Fruit fly (Drosophila melanogaster) whole organism, adult: Measurements from ENCODE around the gene CG34293.

Source experiments
- CG11617 ChIP-seq: fragments of 200-800 bp; sonication (Bioruptor generic); optimal IDR thresholded peaks from 2 replicates; lab custom pipeline; 2017; ENCODE audit warnings: mild to moderate bottlenecking, missing biosample characterization, missing genetic modification reagents, missing genetic modification characterization
- CG12768 ChIP-seq: fragments of 200-800 bp; sonication (Bioruptor generic); optimal IDR thresholded peaks from 2 replicates; lab custom pipeline; 2017; ENCODE audit warnings: missing biosample characterization, missing genetic modification characterization, mild to moderate bottlenecking, moderate library complexity, missing genetic modification reagents
- CG14711 ChIP-seq: fragments of 200-800 bp; sonication (Bioruptor generic); optimal IDR thresholded peaks from 2 replicates; lab custom pipeline; 2018; ENCODE audit warnings: missing biosample characterization, mild to moderate bottlenecking, missing genetic modification characterization, moderate library complexity
- CG1620 ChIP-seq: fragments of 200-800 bp; sonication (Bioruptor generic); optimal IDR thresholded peaks from 2 replicates; lab custom pipeline; 2016; ENCODE audit warnings: missing biosample characterization, missing genetic modification characterization
- CG33017 ChIP-seq: fragments of 200-800 bp; sonication (Bioruptor generic); optimal IDR thresholded peaks from 2 replicates; lab custom pipeline; 2018; ENCODE audit warnings: missing biosample characterization, mild to moderate bottlenecking, missing genetic modification characterization, moderate library complexity
- CG5204 ChIP-seq: fragments of 200-800 bp; sonication (Bioruptor generic); optimal IDR thresholded peaks from 2 replicates; lab custom pipeline; 2016; ENCODE audit warnings: missing biosample characterization, missing genetic modification characterization
- CG7045 ChIP-seq: fragments of 200-800 bp; sonication (Bioruptor generic); optimal IDR thresholded peaks from 2 replicates; lab custom pipeline; 2017; ENCODE audit warnings: missing biosample characterization, mild to moderate bottlenecking, missing genetic modification characterization
- CG7101 ChIP-seq: fragments of 200-800 bp; sonication (Bioruptor generic); optimal IDR thresholded peaks from 2 replicates; lab custom pipeline; 2018; ENCODE audit warnings: missing biosample characterization, mild to moderate bottlenecking, missing genetic modification characterization, moderate library complexity
- Clk ChIP-seq: fragments of 200-800 bp; sonication (Bioruptor generic); optimal IDR thresholded peaks from 2 replicates; lab custom pipeline; 2017; ENCODE audit warnings: missing biosample characterization, missing genetic modification characterization
- Crg-1 ChIP-seq: fragments of 200-800 bp; sonication (Bioruptor generic); optimal IDR thresholded peaks from 2 replicates; lab custom pipeline; 2016; ENCODE audit warnings: missing biosample characterization, missing genetic modification characterization
- Hr96 ChIP-seq: fragments of 200-800 bp; sonication (Bioruptor generic); optimal IDR thresholded peaks from 2 replicates; lab custom pipeline; 2016; ENCODE audit warnings: missing biosample characterization, missing genetic modification characterization
- Mnt ChIP-seq: fragments of 200-800 bp; sonication (Bioruptor generic); optimal IDR thresholded peaks from 2 replicates; lab custom pipeline; 2016; ENCODE audit warnings: missing biosample characterization, mild to moderate bottlenecking, missing genetic modification characterization
- bab1 ChIP-seq: fragments of 200-800 bp; sonication (Bioruptor generic); optimal IDR thresholded peaks from 3 replicates; lab custom pipeline; 2019; ENCODE audit warnings: missing biosample characterization, mild to moderate bottlenecking, missing genetic modification characterization, moderate library complexity
- cic ChIP-seq: fragments of 200-800 bp; sonication (Bioruptor generic); optimal IDR thresholded peaks from 2 replicates; lab custom pipeline; 2017; ENCODE audit warnings: missing biosample characterization, mild to moderate bottlenecking, missing genetic modification characterization, moderate library complexity
- cnc ChIP-seq, 2 experiments: fragments of >200 bp; optimal IDR thresholded peaks; 2 replicates each; lab custom pipeline; 2017
- kay ChIP-seq: fragments of 200-800 bp; sonication (Bioruptor generic); peaks from one replicate; lab custom pipeline; 2016; ENCODE audit warnings: missing biosample characterization, missing genetic modification characterization, borderline replicate concordance
- ovo ChIP-seq: fragments of 200-800 bp; sonication (Bioruptor generic); optimal IDR thresholded peaks from 2 replicates; lab custom pipeline; 2016; ENCODE audit warnings: missing biosample characterization, missing genetic modification characterization
- pad ChIP-seq: fragments of 200-800 bp; sonication (Bioruptor generic); optimal IDR thresholded peaks from 3 replicates; lab custom pipeline; 2017; ENCODE audit warnings: missing biosample characterization, missing genetic modification characterization, mild to moderate bottlenecking, moderate library complexity, missing genetic modification reagents
- tj ChIP-seq: fragments of 200-800 bp; sonication (Bioruptor generic); optimal IDR thresholded peaks from 3 replicates; lab custom pipeline; 2017; ENCODE audit warnings: missing biosample characterization, mild to moderate bottlenecking, missing genetic modification characterization, moderate library complexity
- toe ChIP-seq: fragments of 200-800 bp; sonication (Bioruptor generic); optimal IDR thresholded peaks from 2 replicates; lab custom pipeline; 2016; ENCODE audit warnings: missing biosample characterization, missing genetic modification characterization

The CG34293 gene

dm6 chr3R:27165416-27165982, at the start of gene CG34293, which contains the start of gene spn-D:
TSS of gene CG34293 (minus strand) at chr3R:27165575.
TSS of gene spn-D (plus strand) at chr3R:27165716.
- TF ChIP-seq cic (GFP tag; lab: Kevin White, UChicago) = no peak
- no peak for TF ChIP-seq CG7101 (tag; lab: Kevin White, UChicago)
- TF ChIP-seq Hr96 = no peak
- TF ChIP-seq tj (GFP tag; lab: Kevin White, UChicago) = no peak
- no peak for TF ChIP-seq CG7045
- TF ChIP-seq CG14711 = no peak
- no peak for TF ChIP-seq cnc (optimal IDR thresholded peaks at IDR 0.05; lab: Kevin White, UChicago)
- TF ChIP-seq toe = no peak
- TF ChIP-seq CG12768 = no peak
- TF ChIP-seq ovo (GFP tag; lab: Kevin White, UChicago) = no peak
- TF ChIP-seq pad (GFP tag; lab: Kevin White, UChicago) = no peak
- TF ChIP-seq Mnt (GFP tag; lab: Kevin White, UChicago) = no peak
- TF ChIP-seq Clk = no peak
- peak; percentile 59 for TF ChIP-seq bab1
- TF ChIP-seq kay (GFP tag; lab: Kevin White, UChicago) = peak; percentile 62

- TF ChIP-seq kay (GFP tag; lab: Kevin White, UChicago) (no peak), Mnt (GFP tag; lab: Kevin White, UChicago) (no peak), cnc (optimal IDR thresholded peaks at IDR 0.05; lab: Kevin White, UChicago) (no peak), tj (GFP tag; lab: Kevin White, UChicago) (no peak), bab1 (no peak), CG12768 (no peak), CG5204 (GFP tag; lab: Kevin White, UChicago) (no peak), ovo (GFP tag; lab: Kevin White, UChicago) (no peak), Clk (no peak), CG33017 (tag; lab: Kevin White, UChicago) (no peak), CG14711 (no peak), CG7101 (tag; lab: Kevin White, UChicago) (no peak), pad (GFP tag; lab: Kevin White, UChicago) (no peak), CG1620 (GFP tag; lab: Kevin White, UChicago) (no peak), CG11617 (GFP tag; lab: Kevin White, UChicago) (no peak)
Observed at dm6 chr3R:27214949-27215348, 49.6 kb upstream of the CG34293 start.

- TF ChIP-seq CG7045 (no peak), Clk (no peak), CG5204 (GFP tag; lab: Kevin White, UChicago) (no peak), kay (GFP tag; lab: Kevin White, UChicago) (no peak), toe (no peak), CG33017 (tag; lab: Kevin White, UChicago) (no peak), CG1620 (GFP tag; lab: Kevin White, UChicago) (no peak), CG12768 (no peak), cnc (optimal IDR thresholded peaks at IDR 0.05; lab: Kevin White, UChicago) (no peak)
Observed at dm6 chr3R:27212979-27213580, 47.7 kb upstream of the CG34293 start.

- TF ChIP-seq Mnt (GFP tag; lab: Kevin White, UChicago) (no peak), CG7045 (no peak), cic (GFP tag; lab: Kevin White, UChicago) (no peak), Hr96 (no peak), pad (GFP tag; lab: Kevin White, UChicago) (no peak), ovo (GFP tag; lab: Kevin White, UChicago) (no peak), CG7101 (tag; lab: Kevin White, UChicago) (no peak), kay (GFP tag; lab: Kevin White, UChicago) (no peak), CG5204 (GFP tag; lab: Kevin White, UChicago) (no peak), CG1620 (GFP tag; lab: Kevin White, UChicago) (no peak), CG33017 (tag; lab: Kevin White, UChicago) (no peak), CG14711 (no peak), Crg-1 (GFP tag; lab: Kevin White, UChicago) (no peak), CG12768 (no peak), tj (GFP tag; lab: Kevin White, UChicago) (no peak), Clk (no peak), cnc (optimal IDR thresholded peaks at IDR 0.05; lab: Kevin White, UChicago) (no peak), bab1 (no peak), toe (no peak)
Observed at dm6 chr3R:27209561-27210275, 44.3 kb upstream of the CG34293 start.

dm6 chr3R:27208724-27209343, 43.5 kb upstream of the CG34293 start:
- TF ChIP-seq CG7045 (no peak), ovo (GFP tag; lab: Kevin White, UChicago) (no peak), bab1 (no peak), CG12768 (no peak), CG14711 (no peak), CG7101 (tag; lab: Kevin White, UChicago) (no peak), CG11617 (GFP tag; lab: Kevin White, UChicago) (no peak), CG33017 (tag; lab: Kevin White, UChicago) (no peak), kay (GFP tag; lab: Kevin White, UChicago) (no peak), cnc (optimal IDR thresholded peaks at IDR 0.05; lab: Kevin White, UChicago) (no peak), Hr96 (no peak), Clk (no peak), tj (GFP tag; lab: Kevin White, UChicago) (no peak), CG5204 (GFP tag; lab: Kevin White, UChicago) (no peak), Mnt (GFP tag; lab: Kevin White, UChicago) (no peak), CG1620 (GFP tag; lab: Kevin White, UChicago) (no peak), toe (no peak), Crg-1 (GFP tag; lab: Kevin White, UChicago) (no peak), pad (GFP tag; lab: Kevin White, UChicago) (no peak), cic (GFP tag; lab: Kevin White, UChicago) (no peak)
